Worm (Caenorhabditis elegans): ENCODE measurements around the gene clec-165.

The clec-165 gene

DNA sequence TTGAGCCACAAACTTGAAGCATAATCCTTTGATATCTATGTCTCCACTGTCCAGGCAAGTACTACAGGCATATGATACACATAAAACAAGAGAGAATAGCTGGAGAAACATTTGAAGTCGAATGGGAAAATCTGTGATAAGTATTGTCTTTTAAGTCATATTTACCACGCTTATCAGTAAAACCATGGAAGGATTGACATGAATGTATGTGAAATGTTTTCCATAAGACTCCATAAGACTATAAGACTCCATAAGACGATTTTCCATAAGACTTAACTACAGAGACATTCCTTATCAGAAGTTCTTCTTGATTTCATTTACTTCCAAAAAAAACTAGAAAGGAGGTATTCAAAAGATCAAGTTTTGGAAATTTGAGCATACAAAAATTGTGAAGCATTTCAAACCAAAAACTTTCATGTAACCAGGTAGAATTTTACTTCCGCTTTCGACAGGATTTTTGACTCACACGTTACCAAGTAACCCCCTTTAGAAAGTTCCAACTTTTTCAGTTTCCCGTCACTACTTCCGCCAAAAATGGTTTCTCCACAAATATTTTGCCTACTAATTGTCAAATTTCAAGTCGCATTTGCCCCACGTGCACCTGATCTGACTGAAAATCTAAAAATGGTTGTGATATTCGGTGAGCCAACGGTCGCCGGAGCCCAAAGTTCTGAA lies at the start of gene clec-165, which contains the start of gene F38A1.11:
Gene clec-165, minus strand, starts transcription at position 125 of the 675 bp plus-strand sequence.
Gene F38A1.11, plus strand, starts transcription at position 625 of the 675 bp plus-strand sequence.
- peak; percentile 70 for TF ChIP-seq elt-2 (tag; optimal IDR thresholded peaks at IDR 0.05)
- TF ChIP-seq lin-39 (tag; optimal IDR thresholded peaks at IDR 0.05) = no peak
- no peak for TF ChIP-seq skn-1 (tag; optimal IDR thresholded peaks at IDR 0.05)
- no peak for TF ChIP-seq nhr-12 (tag; optimal IDR thresholded peaks at IDR 0.05)
- no peak for TF ChIP-seq ceh-82 (tag; optimal IDR thresholded peaks at IDR 0.05)
- TF ChIP-seq nhr-25 (tag; optimal IDR thresholded peaks at IDR 0.05) = no peak
- peak; percentile 34 for TF ChIP-seq pqm-1 (tag; optimal IDR thresholded peaks at IDR 0.05)
- TF ChIP-seq ceh-16 (tag; optimal IDR thresholded peaks at IDR 0.05) = no peak
- no peak for TF ChIP-seq unc-39 (tag; optimal IDR thresholded peaks at IDR 0.05)

DNA sequence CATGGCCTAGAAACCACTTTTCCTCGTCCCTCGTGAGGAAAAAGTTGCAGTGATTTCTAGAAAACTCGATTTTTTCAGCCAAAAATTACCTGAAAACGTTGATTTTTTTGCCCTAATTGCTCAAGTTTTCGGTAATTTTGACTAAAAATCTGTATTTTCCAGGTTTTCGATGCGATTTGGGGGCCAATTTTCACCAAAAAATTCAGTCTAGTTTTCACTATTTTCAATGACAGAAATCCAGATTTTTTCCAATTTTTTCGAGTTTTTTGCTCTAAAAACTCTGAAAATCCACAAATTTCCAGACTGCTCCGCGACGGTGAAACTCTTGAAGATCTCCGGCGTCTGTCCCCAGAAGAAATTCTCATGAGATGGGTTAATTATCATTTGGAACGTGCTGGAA lies 42.6 kb upstream of the clec-165 start, which contains the start of gene plst-1:
Gene plst-1, plus strand, starts transcription at position 301 of the 400 bp plus-strand sequence.
- TF ChIP-seq mml-1 (tag; optimal IDR thresholded peaks at IDR 0.05) = no peak

- no peak for TF ChIP-seq lin-15B (tag; optimal IDR thresholded peaks at IDR 0.05)
- peak; percentile 47 for TF ChIP-seq hmg-11 (tag; optimal IDR thresholded peaks at IDR 0.05)
- no peak for TF ChIP-seq ceh-82 (tag; optimal IDR thresholded peaks at IDR 0.05)
Measured at ce11 chrIV:1286549-1286948, 39.9 kb upstream of the clec-165 start.

ce11 chrIV:1284877-1285276 lies 38.2 kb upstream of the clec-165 start:
- no peak for TF ChIP-seq elt-3 (tag; optimal IDR thresholded peaks at IDR 0.05)
- TF ChIP-seq daf-12 (tag; optimal IDR thresholded peaks at IDR 0.05) = no peak
- no peak for TF ChIP-seq nhr-43 (tag; optimal IDR thresholded peaks at IDR 0.05; ENCODE audit: poor library complexity, severe bottlenecking)
- TF ChIP-seq fkh-10 (GFP tag; optimal IDR thresholded peaks at IDR 0.05) = no peak
- TF ChIP-seq elt-1 (tag; optimal IDR thresholded peaks at IDR 0.05) = no peak
- TF ChIP-seq pqm-1 (tag; optimal IDR thresholded peaks at IDR 0.05) = peak; percentile 26
- TF ChIP-seq egl-27 (tag; optimal IDR thresholded peaks at IDR 0.05) = no peak
- no peak for TF ChIP-seq ama-1 (optimal IDR thresholded peaks at IDR 0.05)
- TF ChIP-seq nfya-1 (tag; optimal IDR thresholded peaks at IDR 0.05; ENCODE audit: insufficient read depth) = no peak
- no peak for TF ChIP-seq jun-1 (tag; optimal IDR thresholded peaks at IDR 0.05)
- TF ChIP-seq ztf-4 (tag; optimal IDR thresholded peaks at IDR 0.05) = no peak
- TF ChIP-seq lsy-12 (tag; optimal IDR thresholded peaks at IDR 0.05) = no peak
- TF ChIP-seq egl-5 (tag; optimal IDR thresholded peaks at IDR 0.05) = no peak
- peak; percentile 63 for TF ChIP-seq pha-4 (tag; optimal IDR thresholded peaks at IDR 0.05)
- no peak for TF ChIP-seq sea-2 (GFP tag; optimal IDR thresholded peaks at IDR 0.05)
- TF ChIP-seq ZK546.5 (tag; optimal IDR thresholded peaks at IDR 0.05) = no peak
- peak; percentile 29 for TF ChIP-seq elt-2 (tag; optimal IDR thresholded peaks at IDR 0.05)

DNA sequence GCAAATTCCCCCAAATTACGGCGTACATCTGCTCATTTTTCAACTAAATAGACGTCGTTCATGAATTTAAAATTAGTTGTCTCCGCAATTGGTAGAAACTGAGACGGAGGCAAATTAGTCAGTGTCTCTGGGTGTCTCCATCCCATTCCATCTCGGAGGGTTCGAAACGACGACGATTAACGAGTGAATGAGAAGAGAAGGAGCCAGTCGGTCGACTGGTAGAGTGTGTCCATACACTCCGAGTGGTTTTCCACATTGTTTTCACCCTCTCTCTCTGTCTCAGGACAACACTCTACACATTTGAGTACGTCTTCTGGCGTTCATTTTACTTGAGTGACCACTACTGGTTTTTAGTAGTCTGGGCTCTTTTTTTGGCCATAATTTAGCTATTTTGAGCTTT lies 32.3 kb upstream of the clec-165 start:
- TF ChIP-seq egl-5 (tag; optimal IDR thresholded peaks at IDR 0.05) = peak; percentile 78
- no peak for TF ChIP-seq ztf-4 (tag; optimal IDR thresholded peaks at IDR 0.05)
- no peak for TF ChIP-seq nhr-76 (tag; optimal IDR thresholded peaks at IDR 0.05)
- TF ChIP-seq lin-39 (tag; optimal IDR thresholded peaks at IDR 0.05) = peak; percentile 85
- TF ChIP-seq ztf-11 (tag; optimal IDR thresholded peaks at IDR 0.05) = no peak
- no peak for TF ChIP-seq unc-39 (tag; optimal IDR thresholded peaks at IDR 0.05)
- TF ChIP-seq lin-15B (tag; optimal IDR thresholded peaks at IDR 0.05) = peak; percentile 9
- no peak for TF ChIP-seq jun-1 (tag; optimal IDR thresholded peaks at IDR 0.05)

ce11 chrIV:1277067-1277466 lies 30.4 kb upstream of the clec-165 start:
- TF ChIP-seq R02D3.7 (tag; optimal IDR thresholded peaks at IDR 0.05) (no peak), nhr-237 (tag; optimal IDR thresholded peaks at IDR 0.05) (no peak), hmg-11 (tag; optimal IDR thresholded peaks at IDR 0.05) (no peak), pqm-1 (tag; optimal IDR thresholded peaks at IDR 0.05) (no peak), lin-15B (tag; optimal IDR thresholded peaks at IDR 0.05) (no peak), mml-1 (tag; optimal IDR thresholded peaks at IDR 0.05) (no peak), jun-1 (tag; optimal IDR thresholded peaks at IDR 0.05) (no peak), elt-1 (tag; optimal IDR thresholded peaks at IDR 0.05) (no peak), egl-27 (tag; optimal IDR thresholded peaks at IDR 0.05) (no peak), nhr-76 (tag; optimal IDR thresholded peaks at IDR 0.05) (no peak), nfya-1 (tag; optimal IDR thresholded peaks at IDR 0.05; ENCODE audit: insufficient read depth) (no peak), nhr-28 (tag; optimal IDR thresholded peaks at IDR 0.05) (no peak), zag-1 (tag; optimal IDR thresholded peaks at IDR 0.05) (no peak), lin-39 (tag; optimal IDR thresholded peaks at IDR 0.05) (no peak), fos-1 (tag; optimal IDR thresholded peaks at IDR 0.05) (no peak), egl-5 (tag; optimal IDR thresholded peaks at IDR 0.05) (no peak), tbx-2 (tag; optimal IDR thresholded peaks at IDR 0.05) (no peak)
